Fruit fly (Drosophila melanogaster) whole organism, adult: ENCODE measurements around the gene CG34337.

Experiments
- CG11617 ChIP-seq: fragments of 200-800 bp; sonication (Bioruptor generic); optimal IDR thresholded peaks from 2 replicates; lab custom pipeline; 2017; ENCODE audit warnings: mild to moderate bottlenecking, missing biosample characterization, missing genetic modification reagents, missing genetic modification characterization
- CG12768 ChIP-seq: fragments of 200-800 bp; sonication (Bioruptor generic); optimal IDR thresholded peaks from 2 replicates; lab custom pipeline; 2017; ENCODE audit warnings: missing biosample characterization, missing genetic modification characterization, mild to moderate bottlenecking, moderate library complexity, missing genetic modification reagents
- CG14711 ChIP-seq: fragments of 200-800 bp; sonication (Bioruptor generic); optimal IDR thresholded peaks from 2 replicates; lab custom pipeline; 2018; ENCODE audit warnings: missing biosample characterization, mild to moderate bottlenecking, missing genetic modification characterization, moderate library complexity
- CG1620 ChIP-seq: fragments of 200-800 bp; sonication (Bioruptor generic); optimal IDR thresholded peaks from 2 replicates; lab custom pipeline; 2016; ENCODE audit warnings: missing biosample characterization, missing genetic modification characterization
- CG33017 ChIP-seq: fragments of 200-800 bp; sonication (Bioruptor generic); optimal IDR thresholded peaks from 2 replicates; lab custom pipeline; 2018; ENCODE audit warnings: missing biosample characterization, mild to moderate bottlenecking, missing genetic modification characterization, moderate library complexity
- CG5204 ChIP-seq: fragments of 200-800 bp; sonication (Bioruptor generic); optimal IDR thresholded peaks from 2 replicates; lab custom pipeline; 2016; ENCODE audit warnings: missing biosample characterization, missing genetic modification characterization
- CG7045 ChIP-seq: fragments of 200-800 bp; sonication (Bioruptor generic); optimal IDR thresholded peaks from 2 replicates; lab custom pipeline; 2017; ENCODE audit warnings: missing biosample characterization, mild to moderate bottlenecking, missing genetic modification characterization
- CG7101 ChIP-seq: fragments of 200-800 bp; sonication (Bioruptor generic); optimal IDR thresholded peaks from 2 replicates; lab custom pipeline; 2018; ENCODE audit warnings: missing biosample characterization, mild to moderate bottlenecking, missing genetic modification characterization, moderate library complexity
- Clk ChIP-seq: fragments of 200-800 bp; sonication (Bioruptor generic); optimal IDR thresholded peaks from 2 replicates; lab custom pipeline; 2017; ENCODE audit warnings: missing biosample characterization, missing genetic modification characterization
- Crg-1 ChIP-seq: fragments of 200-800 bp; sonication (Bioruptor generic); optimal IDR thresholded peaks from 2 replicates; lab custom pipeline; 2016; ENCODE audit warnings: missing biosample characterization, missing genetic modification characterization
- Hr96 ChIP-seq: fragments of 200-800 bp; sonication (Bioruptor generic); optimal IDR thresholded peaks from 2 replicates; lab custom pipeline; 2016; ENCODE audit warnings: missing biosample characterization, missing genetic modification characterization
- Mnt ChIP-seq: fragments of 200-800 bp; sonication (Bioruptor generic); optimal IDR thresholded peaks from 2 replicates; lab custom pipeline; 2016; ENCODE audit warnings: missing biosample characterization, mild to moderate bottlenecking, missing genetic modification characterization
- bab1 ChIP-seq: fragments of 200-800 bp; sonication (Bioruptor generic); optimal IDR thresholded peaks from 3 replicates; lab custom pipeline; 2019; ENCODE audit warnings: missing biosample characterization, mild to moderate bottlenecking, missing genetic modification characterization, moderate library complexity
- cic ChIP-seq: fragments of 200-800 bp; sonication (Bioruptor generic); optimal IDR thresholded peaks from 2 replicates; lab custom pipeline; 2017; ENCODE audit warnings: missing biosample characterization, mild to moderate bottlenecking, missing genetic modification characterization, moderate library complexity
- cnc ChIP-seq, 2 experiments: fragments of >200 bp; optimal IDR thresholded peaks; 2 replicates each; lab custom pipeline; 2017
- kay ChIP-seq: fragments of 200-800 bp; sonication (Bioruptor generic); peaks from one replicate; lab custom pipeline; 2016; ENCODE audit warnings: missing biosample characterization, missing genetic modification characterization, borderline replicate concordance
- ovo ChIP-seq: fragments of 200-800 bp; sonication (Bioruptor generic); optimal IDR thresholded peaks from 2 replicates; lab custom pipeline; 2016; ENCODE audit warnings: missing biosample characterization, missing genetic modification characterization
- pad ChIP-seq: fragments of 200-800 bp; sonication (Bioruptor generic); optimal IDR thresholded peaks from 3 replicates; lab custom pipeline; 2017; ENCODE audit warnings: missing biosample characterization, missing genetic modification characterization, mild to moderate bottlenecking, moderate library complexity, missing genetic modification reagents
- tj ChIP-seq: fragments of 200-800 bp; sonication (Bioruptor generic); optimal IDR thresholded peaks from 3 replicates; lab custom pipeline; 2017; ENCODE audit warnings: missing biosample characterization, mild to moderate bottlenecking, missing genetic modification characterization, moderate library complexity
- toe ChIP-seq: fragments of 200-800 bp; sonication (Bioruptor generic); optimal IDR thresholded peaks from 2 replicates; lab custom pipeline; 2016; ENCODE audit warnings: missing biosample characterization, missing genetic modification characterization

The CG34337 gene

DNA sequence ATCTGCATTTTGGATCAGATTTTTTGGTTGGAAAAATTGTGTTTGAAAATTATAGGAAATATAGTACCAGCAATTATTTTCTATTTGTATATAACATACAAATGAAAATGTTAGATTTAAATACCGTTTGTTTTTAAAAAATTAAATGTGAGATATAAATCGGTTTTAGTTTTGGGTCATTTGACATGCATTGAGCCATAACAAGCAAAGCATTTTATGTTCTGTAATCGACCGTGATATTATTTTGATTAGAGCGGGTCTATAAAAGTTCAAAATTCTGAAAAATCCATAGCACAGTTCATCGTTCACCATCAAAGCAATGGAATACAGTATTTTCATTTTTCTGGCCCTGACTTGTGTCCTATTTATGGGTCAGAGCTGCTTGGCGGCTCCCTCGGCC, at the start of gene CG34337:
Gene CG34337, plus strand, starts transcription at position 301 of the 400 bp plus-strand sequence.
- TF ChIP-seq cic (no peak), Clk (GFP tag; lab: Kevin White, UChicago) (no peak), CG1620 (GFP tag; lab: Kevin White, UChicago) (no peak), cnc (optimal IDR thresholded peaks at IDR 0.05; lab: Kevin White, UChicago) (no peak), CG5204 (GFP tag; lab: Kevin White, UChicago) (no peak), CG7101 (no peak), Mnt (GFP tag; lab: Kevin White, UChicago) (no peak), tj (no peak), CG14711 (tag; lab: Kevin White, UChicago) (no peak), ovo (no peak), CG7045 (GFP tag; lab: Kevin White, UChicago) (no peak), pad (GFP tag; lab: Kevin White, UChicago) (no peak), CG12768 (GFP tag; lab: Kevin White, UChicago) (no peak), toe (GFP tag; lab: Kevin White, UChicago) (no peak), Crg-1 (GFP tag; lab: Kevin White, UChicago) (no peak), Hr96 (GFP tag; lab: Kevin White, UChicago) (no peak), kay (no peak)

DNA sequence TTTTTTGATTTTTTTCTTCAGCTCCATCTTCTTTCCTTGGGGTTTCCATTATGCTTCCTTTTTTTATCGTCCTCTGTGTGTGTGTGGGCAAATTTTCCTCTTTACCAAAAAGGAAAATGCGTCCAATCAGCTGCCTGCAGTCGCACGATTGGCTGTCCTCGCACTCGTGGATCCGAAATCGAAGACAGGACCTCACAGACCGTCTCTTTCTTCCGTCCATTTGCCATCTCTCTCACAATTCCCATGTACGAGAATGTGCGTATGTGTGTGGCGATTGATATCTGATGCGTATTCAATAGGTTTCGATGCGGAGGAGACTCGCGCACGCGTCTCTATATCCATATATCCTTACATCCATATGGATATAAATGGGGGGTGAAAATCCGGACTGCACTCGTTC, 48.7 kb upstream of the CG34337 start:
- TF ChIP-seq Mnt (GFP tag; lab: Kevin White, UChicago): no peak
- no peak for TF ChIP-seq cnc (optimal IDR thresholded peaks at IDR 0.05; lab: Kevin White, UChicago)
- no peak for TF ChIP-seq Hr96 (GFP tag; lab: Kevin White, UChicago)
- TF ChIP-seq CG5204 (GFP tag; lab: Kevin White, UChicago): no peak
- no peak for TF ChIP-seq CG14711 (tag; lab: Kevin White, UChicago)
- no peak for TF ChIP-seq CG1620 (GFP tag; lab: Kevin White, UChicago)
- no peak for TF ChIP-seq kay
- no peak for TF ChIP-seq ovo

DNA sequence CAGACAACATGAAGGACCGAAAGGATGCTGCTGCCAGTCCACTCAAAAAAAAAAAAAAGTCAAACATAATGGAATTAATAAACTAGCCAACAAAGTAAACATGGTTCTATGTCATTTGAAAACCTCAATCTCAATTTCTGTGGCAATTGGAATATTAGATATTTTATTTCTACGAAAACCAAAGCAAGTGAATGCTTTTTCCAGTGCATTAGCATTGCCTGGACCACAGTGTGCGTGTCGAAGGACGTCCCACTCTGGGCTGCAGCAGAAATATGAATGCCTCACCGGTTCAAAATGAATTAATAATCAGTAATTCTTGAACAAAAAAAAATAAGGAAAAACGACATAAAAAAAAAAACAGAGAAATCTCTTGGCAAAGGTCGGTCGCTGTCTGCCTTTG, 44.6 kb upstream of the CG34337 start:
- TF ChIP-seq ovo (no peak), CG1620 (GFP tag; lab: Kevin White, UChicago) (no peak), toe (GFP tag; lab: Kevin White, UChicago) (no peak)

DNA sequence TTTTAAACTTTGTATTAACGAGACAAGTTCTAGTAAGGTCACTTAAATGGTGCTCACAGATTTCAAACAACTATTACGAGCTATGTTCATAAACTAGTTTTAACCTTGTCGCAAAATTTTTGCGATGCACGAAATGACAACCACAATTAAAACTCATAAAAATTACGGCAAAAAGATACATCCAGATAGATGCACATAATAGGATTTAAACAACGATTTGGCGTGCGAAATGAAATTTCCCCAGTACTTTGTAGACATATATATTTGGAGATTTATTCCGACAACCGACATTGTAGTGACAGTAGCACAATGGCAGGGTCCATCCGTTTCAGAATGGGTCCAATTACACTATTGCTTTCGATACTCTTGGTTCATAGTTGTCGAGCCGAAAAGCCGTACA, 39.2 kb upstream of the CG34337 start, which contains the start of gene CheA7a:
Gene CheA7a, plus strand, starts transcription at position 301 of the 400 bp plus-strand sequence.
- TF ChIP-seq cnc (optimal IDR thresholded peaks at IDR 0.05; lab: Kevin White, UChicago) (no peak), CG7045 (GFP tag; lab: Kevin White, UChicago) (no peak), Clk (GFP tag; lab: Kevin White, UChicago) (no peak), kay (no peak), cic (no peak), tj (no peak), Mnt (GFP tag; lab: Kevin White, UChicago) (no peak)

DNA sequence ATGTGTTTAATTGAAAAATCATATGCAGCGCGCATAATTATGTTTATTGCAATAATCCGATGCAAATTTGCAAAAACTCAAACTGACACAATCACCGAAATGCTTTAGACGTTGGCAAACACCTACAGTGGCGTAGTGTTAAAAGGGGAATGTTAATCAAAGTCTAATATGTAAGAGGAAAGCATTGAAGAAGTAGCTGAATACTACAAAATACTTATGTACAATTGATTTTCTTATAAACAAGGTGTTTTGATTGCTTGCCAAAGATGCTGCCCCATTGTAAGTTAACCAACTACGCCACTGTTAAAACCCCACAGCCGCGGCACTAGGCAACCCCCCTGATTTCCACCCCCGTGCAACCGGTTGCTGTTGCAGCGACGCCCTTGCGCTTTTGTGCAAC, 37.5 kb upstream of the CG34337 start:
- TF ChIP-seq CG33017 (tag; lab: Kevin White, UChicago) (no peak), CG7045 (GFP tag; lab: Kevin White, UChicago) (no peak), CG14711 (tag; lab: Kevin White, UChicago) (no peak), Mnt (GFP tag; lab: Kevin White, UChicago) (no peak), tj (no peak), Clk (GFP tag; lab: Kevin White, UChicago) (no peak), cnc (optimal IDR thresholded peaks at IDR 0.05; lab: Kevin White, UChicago) (no peak), CG7101 (no peak), ovo (no peak), CG1620 (GFP tag; lab: Kevin White, UChicago) (no peak), pad (GFP tag; lab: Kevin White, UChicago) (no peak), kay (no peak), toe (GFP tag; lab: Kevin White, UChicago) (no peak), Crg-1 (GFP tag; lab: Kevin White, UChicago) (no peak)

DNA sequence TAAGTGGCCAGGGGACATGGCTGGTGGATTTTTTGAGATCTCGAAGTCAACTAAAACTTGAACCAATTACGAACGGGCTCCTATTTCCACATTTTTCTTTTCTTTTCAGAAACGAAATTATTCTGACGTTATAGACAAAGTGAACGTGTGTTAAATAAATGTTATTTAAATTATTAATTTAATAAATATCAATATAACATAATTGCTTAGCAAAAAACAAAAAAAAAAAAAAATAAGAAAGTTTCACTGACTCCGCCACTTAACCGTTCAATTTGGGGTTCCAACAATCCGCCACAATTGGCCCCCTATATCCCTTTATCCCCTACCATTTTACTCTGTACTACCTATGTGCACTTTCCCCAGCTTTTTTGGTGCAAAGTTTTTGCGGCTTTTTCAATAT, 34.2 kb upstream of the CG34337 start, which contains the start of gene CG42781:
Gene CG42781, minus strand, starts transcription at position 101 of the 400 bp plus-strand sequence.
- no peak for TF ChIP-seq kay
- no peak for TF ChIP-seq toe (GFP tag; lab: Kevin White, UChicago)
- TF ChIP-seq Crg-1 (GFP tag; lab: Kevin White, UChicago): no peak
- TF ChIP-seq CG11617 (GFP tag; lab: Kevin White, UChicago): no peak
- TF ChIP-seq CG1620 (GFP tag; lab: Kevin White, UChicago): no peak
- TF ChIP-seq Mnt (GFP tag; lab: Kevin White, UChicago): no peak
- no peak for TF ChIP-seq Clk (GFP tag; lab: Kevin White, UChicago)

DNA sequence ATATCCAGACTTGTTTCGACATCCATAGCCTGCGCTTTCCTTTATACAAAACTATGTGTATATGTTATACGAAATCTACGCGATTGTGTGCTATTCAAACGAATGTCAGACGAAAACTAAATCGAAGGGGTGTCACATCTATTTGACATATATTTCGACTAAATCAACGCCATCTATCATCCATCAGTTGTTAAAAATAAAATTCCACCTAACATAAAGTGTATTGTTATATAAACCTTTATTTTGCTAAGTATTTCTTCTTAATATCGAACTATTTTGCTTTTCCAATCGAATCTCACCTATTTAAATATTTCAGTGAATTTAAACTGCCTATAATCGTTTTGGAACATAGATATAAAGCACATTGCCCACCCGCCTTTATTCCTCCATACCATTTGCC, 14.0 kb upstream of the CG34337 start, which contains the start of gene CG15035:
Gene CG15035, minus strand, starts transcription at position 101 of the 400 bp plus-strand sequence.
- TF ChIP-seq CG12768 (GFP tag; lab: Kevin White, UChicago): no peak
- no peak for TF ChIP-seq CG7101
- no peak for TF ChIP-seq CG33017 (tag; lab: Kevin White, UChicago)
- TF ChIP-seq CG7045 (GFP tag; lab: Kevin White, UChicago): no peak
- TF ChIP-seq CG11617 (GFP tag; lab: Kevin White, UChicago): no peak
- no peak for TF ChIP-seq tj
- TF ChIP-seq cic: no peak
- TF ChIP-seq Hr96 (GFP tag; lab: Kevin White, UChicago): no peak
- no peak for TF ChIP-seq pad (GFP tag; lab: Kevin White, UChicago)
- TF ChIP-seq CG1620 (GFP tag; lab: Kevin White, UChicago): no peak
- TF ChIP-seq toe (GFP tag; lab: Kevin White, UChicago): no peak
- TF ChIP-seq Clk (GFP tag; lab: Kevin White, UChicago): no peak
- TF ChIP-seq Crg-1 (GFP tag; lab: Kevin White, UChicago): no peak
- no peak for TF ChIP-seq ovo
- no peak for TF ChIP-seq CG5204 (GFP tag; lab: Kevin White, UChicago)
- TF ChIP-seq bab1: no peak
- no peak for TF ChIP-seq cnc (optimal IDR thresholded peaks at IDR 0.05; lab: Kevin White, UChicago)
- no peak for TF ChIP-seq CG14711 (tag; lab: Kevin White, UChicago)
- no peak for TF ChIP-seq Mnt (GFP tag; lab: Kevin White, UChicago)
- TF ChIP-seq kay: no peak
